Worm (Caenorhabditis elegans) whole organism, L2 larva: Measurements from ENCODE around the gene F38E9.6.

Source experiments
- aly-2 ChIP-seq: fragments of 150-350 bp; optimal IDR thresholded peaks from 2 replicates; lab custom pipeline; 2014; ENCODE audit warnings: missing biosample characterization, missing genetic modification characterization
- ama-1 ChIP-seq: fragments of 150-350 bp; optimal IDR thresholded peaks from 2 replicates; lab custom pipeline; 2018; ENCODE audit warnings: inconsistent platforms
- ceh-82 ChIP-seq: fragments of 150-350 bp; optimal IDR thresholded peaks from 2 replicates; lab custom pipeline; 2014; ENCODE audit warnings: missing biosample characterization, missing genetic modification characterization
- nhr-25 ChIP-seq: fragments of 150-350 bp; sonication (generic microtip); optimal IDR thresholded peaks from 3 replicates; lab custom pipeline; 2014; ENCODE audit warnings: missing biosample characterization, missing genetic modification characterization
- nhr-77 ChIP-seq: fragments of 150-350 bp; optimal IDR thresholded peaks from 2 replicates; lab custom pipeline; 2014; ENCODE audit warnings: missing biosample characterization, missing genetic modification characterization
- zag-1 ChIP-seq: fragments of 150-350 bp; optimal IDR thresholded peaks from 2 replicates; lab custom pipeline; 2014; ENCODE audit warnings: missing biosample characterization, missing genetic modification characterization
- ztf-11 ChIP-seq: sonication (generic microtip); optimal IDR thresholded peaks from 2 replicates; lab custom pipeline; 2017; ENCODE audit warnings: missing biosample characterization, missing genetic modification characterization

ce11 chrX:16414572-16414971 is 17.7 kb upstream of the F38E9.6 start:
- TF ChIP-seq aly-2 (tag; lab: Kevin White, UChicago) = no peak
- TF ChIP-seq nhr-77 (tag; lab: Kevin White, UChicago) = no peak
- TF ChIP-seq ama-1 = no peak
- TF ChIP-seq ceh-82 (tag; lab: Kevin White, UChicago) = no peak
- no peak for TF ChIP-seq ztf-11 (tag; lab: Kevin White, UChicago)
- TF ChIP-seq zag-1 = no peak
- TF ChIP-seq nhr-25 (tag; lab: Kevin White, UChicago) = peak; percentile 21
